Worm (Caenorhabditis elegans) whole organism, young adult: ENCODE measurements around the gene srw-118.

Source experiments
- B0336.3 ChIP-seq: fragments of 200-800 bp; sonication (Bioruptor generic); IDR thresholded peaks from 2 replicates; pipeline ENCODE4 v1.3.6; 2022; ENCODE audit warnings: missing genetic modification characterization, missing compliant biosample characterization
- C17E4.6 ChIP-seq: fragments of 200-800 bp; sonication (Bioruptor generic); IDR thresholded peaks from 2 replicates; pipeline ENCODE4 v1.3.6; 2022; ENCODE audit warnings: missing genetic modification reagents, missing genetic modification characterization, missing compliant biosample characterization
- F10E7.11 ChIP-seq: sonication (generic microtip); optimal IDR thresholded peaks from 2 replicates; lab custom pipeline; 2017; ENCODE audit warnings: mild to moderate bottlenecking, missing genetic modification characterization, moderate library complexity, missing compliant biosample characterization
- F22D6.2 ChIP-seq: sonication (generic microtip); optimal IDR thresholded peaks from 2 replicates; lab custom pipeline; 2016; ENCODE audit warnings: mild to moderate bottlenecking, missing genetic modification characterization, missing compliant biosample characterization
- F23B12.7 ChIP-seq: sonication (generic microtip); optimal IDR thresholded peaks from 2 replicates; lab custom pipeline; 2017; ENCODE audit warnings: missing genetic modification characterization, mild to moderate bottlenecking, missing compliant biosample characterization, antibody characterized with exemption, moderate library complexity; ENCODE audit not compliant: insufficient read depth
- F49E8.2 ChIP-seq: sonication (generic microtip); optimal IDR thresholded peaks from 3 replicates; lab custom pipeline; 2017; ENCODE audit warnings: missing genetic modification characterization, mild to moderate bottlenecking, missing compliant biosample characterization, antibody characterized with exemption, moderate library complexity; ENCODE audit not compliant: insufficient read depth
- F52B5.7 ChIP-seq: sonication (generic microtip); optimal IDR thresholded peaks from 2 replicates; lab custom pipeline; 2016; ENCODE audit warnings: mild to moderate bottlenecking, missing genetic modification characterization, missing compliant biosample characterization
- F55B11.4 ChIP-seq: sonication (generic microtip); optimal IDR thresholded peaks from 2 replicates; lab custom pipeline; 2016; ENCODE audit warnings: missing compliant biosample characterization, missing genetic modification characterization, borderline replicate concordance; ENCODE audit not compliant: insufficient read depth
- F57A8.1 ChIP-seq: fragments of 200-800 bp; sonication (Bioruptor generic); optimal IDR thresholded peaks from 2 replicates; lab custom pipeline; 2018; ENCODE audit warnings: mild to moderate bottlenecking, missing genetic modification characterization, moderate library complexity, missing compliant biosample characterization
- K12H6.12 ChIP-seq: fragments of 200-800 bp; sonication (Bioruptor generic); optimal IDR thresholded peaks from 2 replicates; lab custom pipeline; 2018; ENCODE audit warnings: mild to moderate bottlenecking, missing genetic modification characterization, missing compliant biosample characterization
- Y67H2A.10 ChIP-seq: fragments of 200-800 bp; sonication (Bioruptor generic); conservative IDR thresholded peaks from 2 replicates; pipeline ENCODE4 v1.3.6; 2022; ENCODE audit warnings: missing genetic modification reagents, missing genetic modification characterization, missing compliant biosample characterization
- ama-1 ChIP-seq, 3 experiments: fragments of 150-350 bp in 1 of 3; sonication (generic microtip) in 2 of 3; optimal IDR thresholded peaks; 2 replicates each; lab custom pipeline; 2014 to 2018; ENCODE audit warnings: missing biosample characterization in 2 of 3, missing genetic modification characterization in 2 of 3, missing genetic modification reagents in 2 of 3
- aptf-3 ChIP-seq: fragments of 200-800 bp; sonication (Bioruptor generic); IDR thresholded peaks from 2 replicates; pipeline ENCODE4 v1.3.6; 2022; ENCODE audit warnings: missing genetic modification characterization, missing compliant biosample characterization
- attf-3 ChIP-seq: fragments of 200-800 bp; sonication (Bioruptor generic); conservative IDR thresholded peaks from 2 replicates; pipeline ENCODE4 v1.3.6; 2022; ENCODE audit warnings: missing genetic modification reagents, missing genetic modification characterization, missing compliant biosample characterization
- ccch-3 ChIP-seq: fragments of 200-800 bp; sonication (Bioruptor generic); optimal IDR thresholded peaks from 2 replicates; lab custom pipeline; 2018; ENCODE audit warnings: mild to moderate bottlenecking, missing genetic modification characterization, missing compliant biosample characterization
- cebp-1 ChIP-seq, 2 experiments: fragments of 200-800 bp in 1 of 2; sonication (Bioruptor generic) in 1 of 2; sonication (generic microtip) in 1 of 2; IDR thresholded peaks in 1 of 2; optimal IDR thresholded peaks in 1 of 2; 2 replicates each; pipeline versions ENCODE4 v1.3.6 to Lab custom; 2017 to 2022; ENCODE audit warnings: missing compliant biosample characterization in 2 of 2, missing genetic modification characterization in 2 of 2, mild to moderate bottlenecking in 1 of 2, missing genetic modification reagents in 1 of 2, moderate library complexity in 1 of 2
- ceh-100 ChIP-seq: fragments of 200-800 bp; sonication (Bioruptor generic); IDR thresholded peaks from 2 replicates; pipeline ENCODE4 v1.3.6; 2022; ENCODE audit warnings: missing genetic modification reagents, missing genetic modification characterization, missing compliant biosample characterization
- ceh-40 ChIP-seq: fragments of 200-800 bp; sonication (Bioruptor generic); IDR thresholded peaks from 2 replicates; pipeline ENCODE4 v1.3.6; 2022; ENCODE audit warnings: missing genetic modification characterization, missing compliant biosample characterization
- ceh-79 ChIP-seq: sonication (generic microtip); optimal IDR thresholded peaks from 2 replicates; lab custom pipeline; 2017; ENCODE audit warnings: mild to moderate bottlenecking, missing genetic modification characterization, missing compliant biosample characterization
- egl-18 ChIP-seq: fragments of 200-800 bp; sonication (Bioruptor generic); IDR thresholded peaks from 2 replicates; pipeline ENCODE4 v1.3.6; 2022; ENCODE audit warnings: missing genetic modification reagents, missing genetic modification characterization, missing compliant biosample characterization
- egl-44 ChIP-seq: fragments of 200-800 bp; sonication (Bioruptor generic); IDR thresholded peaks from 2 replicates; pipeline ENCODE4 v1.3.6; 2022; ENCODE audit warnings: missing genetic modification reagents, missing genetic modification characterization, missing compliant biosample characterization
- hmg-20 ChIP-seq: fragments of 200-800 bp; sonication (Bioruptor generic); IDR thresholded peaks from 2 replicates; pipeline ENCODE4 v1.3.6; 2022; ENCODE audit warnings: missing genetic modification reagents, missing genetic modification characterization, missing compliant biosample characterization
- hrde-1 ChIP-seq: sonication (generic microtip); optimal IDR thresholded peaks from 2 replicates; lab custom pipeline; 2016; ENCODE audit warnings: missing genetic modification characterization, mild to moderate bottlenecking, missing compliant biosample characterization, moderate library complexity, missing genotype, missing genetic modification reagents, borderline replicate concordance
- let-526 ChIP-seq: fragments of 200-800 bp; sonication (Bioruptor generic); IDR thresholded peaks from 2 replicates; pipeline ENCODE4 v1.3.6; 2022; ENCODE audit warnings: missing genetic modification reagents, missing genetic modification characterization, missing compliant biosample characterization
- madf-6 ChIP-seq: fragments of 200-800 bp; sonication (Bioruptor generic); IDR thresholded peaks from 2 replicates; pipeline ENCODE4 v1.3.6; 2022; ENCODE audit warnings: missing genetic modification reagents, missing genetic modification characterization, missing compliant biosample characterization
- mel-28 ChIP-seq: sonication (generic microtip); optimal IDR thresholded peaks from 2 replicates; lab custom pipeline; 2016; ENCODE audit warnings: borderline replicate concordance, mild to moderate bottlenecking, missing genetic modification characterization, missing compliant biosample characterization
- nfya-2 ChIP-seq: fragments of 200-800 bp; sonication (Bioruptor generic); IDR thresholded peaks from 2 replicates; pipeline ENCODE4 v1.3.6; 2022; ENCODE audit warnings: missing genetic modification reagents, missing genetic modification characterization, missing compliant biosample characterization
- nhr-27 ChIP-seq: fragments of 200-800 bp; sonication (Bioruptor generic); optimal IDR thresholded peaks from 2 replicates; lab custom pipeline; 2018; ENCODE audit warnings: mild to moderate bottlenecking, missing genetic modification characterization, moderate library complexity, missing compliant biosample characterization
- nhr-80 ChIP-seq: sonication (generic microtip); optimal IDR thresholded peaks from 2 replicates; lab custom pipeline; 2016; ENCODE audit warnings: missing genetic modification characterization, missing compliant biosample characterization
- rcor-1 ChIP-seq: fragments of 200-800 bp; sonication (Bioruptor generic); IDR thresholded peaks from 2 replicates; pipeline ENCODE4 v1.3.6; 2022; ENCODE audit warnings: missing genetic modification reagents, missing genetic modification characterization, missing compliant biosample characterization
- rpc-1 ChIP-seq, 2 experiments: fragments of 150-350 bp in 1 of 2; sonication (generic microtip) in 1 of 2; optimal IDR thresholded peaks; 2 replicates each; lab custom pipeline; 2014 to 2018; ENCODE audit warnings: missing biosample characterization in 1 of 2, missing genetic modification characterization in 1 of 2, missing genetic modification reagents in 1 of 2, missing genotype in 1 of 2
- snpc-1.3 ChIP-seq: sonication (generic microtip); optimal IDR thresholded peaks from 2 replicates; lab custom pipeline; 2017; ENCODE audit warnings: missing genetic modification characterization, mild to moderate bottlenecking, missing compliant biosample characterization, antibody characterized with exemption, moderate library complexity, missing genotype, missing genetic modification reagents; ENCODE audit not compliant: insufficient read depth
- snpc-3.4 ChIP-seq: sonication (generic microtip); optimal IDR thresholded peaks from 2 replicates; lab custom pipeline; 2017; ENCODE audit warnings: missing genetic modification characterization, mild to moderate bottlenecking, missing compliant biosample characterization, antibody characterized with exemption, moderate library complexity, missing genotype, missing genetic modification reagents
- tlf-1 ChIP-seq: fragments of 200-800 bp; sonication (Bioruptor generic); optimal IDR thresholded peaks from 2 replicates; lab custom pipeline; 2018; ENCODE audit warnings: mild to moderate bottlenecking, missing genetic modification characterization, missing compliant biosample characterization
- unc-130 ChIP-seq: sonication (generic microtip); optimal IDR thresholded peaks from 2 replicates; lab custom pipeline; 2016; ENCODE audit warnings: missing genetic modification reagents, missing genetic modification characterization, missing compliant biosample characterization
- ztf-22 ChIP-seq: fragments of 200-800 bp; sonication (Bioruptor generic); optimal IDR thresholded peaks from 2 replicates; lab custom pipeline; 2018; ENCODE audit warnings: mild to moderate bottlenecking, missing genetic modification characterization, moderate library complexity, missing compliant biosample characterization
- ztf-28 ChIP-seq: fragments of 200-800 bp; sonication (Bioruptor generic); IDR thresholded peaks from 2 replicates; pipeline ENCODE4 v1.3.6; 2022; ENCODE audit warnings: missing genetic modification reagents, missing genetic modification characterization, missing compliant biosample characterization
- ztf-3 ChIP-seq: fragments of 200-800 bp; sonication (Bioruptor generic); optimal IDR thresholded peaks from 2 replicates; lab custom pipeline; 2018; ENCODE audit warnings: mild to moderate bottlenecking, missing genetic modification characterization, missing compliant biosample characterization

srw-118 gene

DNA sequence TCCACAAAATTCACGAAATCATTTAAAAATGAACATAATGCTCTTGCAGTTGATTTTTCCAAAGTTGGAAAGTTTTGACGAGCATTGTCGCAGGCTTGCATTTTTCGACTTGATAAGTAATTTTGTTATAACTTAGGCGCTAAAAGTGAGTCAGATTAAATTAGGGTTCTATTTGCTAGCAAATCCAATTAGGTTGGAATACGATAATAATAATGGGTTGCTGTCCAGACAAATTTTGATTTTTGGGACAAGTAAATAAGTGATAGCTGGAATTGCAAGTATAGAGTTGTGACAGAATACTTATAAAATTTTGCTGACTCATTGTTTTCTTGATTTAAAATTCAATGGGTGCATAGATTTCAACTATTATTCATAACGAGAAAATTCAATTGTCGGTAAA lies 26.1 kb upstream of the srw-118 start, which contains the start of gene srw-112:
Gene srw-112, minus strand, starts transcription at position 101 of the 400 bp plus-strand sequence.
- TF ChIP-seq K12H6.12 (tag; lab: Kevin White, UChicago) (no peak), ceh-100 (no peak), C17E4.6 (no peak), unc-130 (GFP tag; lab: Kevin White, UChicago) (no peak), F22D6.2 (tag; lab: Kevin White, UChicago) (no peak), F10E7.11 (tag; lab: Kevin White, UChicago) (no peak), madf-6 (GFP tag; lab: Robert Waterston, UW) (no peak)

DNA sequence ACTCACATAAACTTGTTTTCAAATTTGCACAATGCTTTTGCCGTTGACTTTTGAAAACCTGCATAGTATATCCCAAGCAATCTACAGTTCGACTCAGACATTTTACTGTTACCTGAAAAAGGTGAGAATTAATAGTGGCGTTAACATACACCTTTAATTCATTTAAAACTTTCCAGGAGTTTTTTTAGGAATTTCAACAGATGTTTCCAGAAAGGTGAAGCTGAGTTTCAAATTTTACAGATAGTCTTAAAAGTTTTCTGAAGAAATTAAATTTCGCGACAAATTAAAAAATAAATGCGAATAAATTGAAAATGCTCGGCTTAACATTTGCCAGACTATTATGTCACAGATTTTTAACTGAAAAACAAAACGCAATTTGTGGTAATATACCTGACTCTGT lies 19.9 kb upstream of the srw-118 start, which contains the start of gene srw-119:
Gene srw-119, minus strand, starts transcription at position 101 of the 400 bp plus-strand sequence.
- TF ChIP-seq F10E7.11 (tag; lab: Kevin White, UChicago) (no peak), let-526 (no peak), ztf-28 (GFP tag; lab: Robert Waterston, UW) (no peak), F52B5.7 (tag; lab: Kevin White, UChicago) (no peak), egl-18 (no peak), Y67H2A.10 (GFP tag; lab: Robert Waterston, UW) (no peak), ztf-3 (GFP tag; lab: Kevin White, UChicago) (no peak), F23B12.7 (no peak), egl-44 (no peak), F49E8.2 (no peak), rcor-1 (no peak), B0336.3 (GFP tag; lab: Robert Waterston, UW) (no peak), rpc-1 (optimal IDR thresholded peaks at IDR 0.05; lab: Kevin White, UChicago) (no peak), rpc-1 (tag; optimal IDR thresholded peaks at IDR 0.05; lab: Kevin White, UChicago) (no peak), ztf-22 (GFP tag; lab: Kevin White, UChicago) (no peak), hrde-1 (tag; lab: Kevin White, UChicago) (no peak), nhr-80 (tag; lab: Kevin White, UChicago) (no peak), tlf-1 (GFP tag; lab: Kevin White, UChicago) (no peak), nhr-27 (tag; lab: Kevin White, UChicago) (no peak), hmg-20 (GFP tag; lab: Robert Waterston, UW) (no peak), snpc-1.3 (tag; lab: Kevin White, UChicago) (no peak)

DNA sequence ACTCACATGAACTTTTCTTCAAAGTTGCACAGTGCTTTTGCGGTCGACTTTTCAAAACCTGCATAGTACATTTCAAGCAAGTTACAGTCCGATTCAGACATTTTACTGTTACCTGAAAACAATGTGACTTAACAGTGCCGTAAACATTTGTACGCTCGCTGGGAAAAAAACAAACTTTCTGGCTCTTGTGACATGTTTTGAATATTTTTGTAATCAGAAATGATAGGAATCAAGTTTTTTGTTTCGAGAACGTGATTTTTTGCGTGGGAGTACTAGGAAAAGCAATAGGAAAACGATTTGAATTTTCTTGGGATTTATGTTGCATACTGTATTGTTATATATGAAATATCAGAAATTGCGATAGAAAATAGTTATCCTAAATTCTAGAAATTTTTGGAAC lies 16.2 kb upstream of the srw-118 start, which contains the start of gene srw-120:
Gene srw-120, minus strand, starts transcription at position 101 of the 400 bp plus-strand sequence.
- TF ChIP-seq F55B11.4 (tag; lab: Kevin White, UChicago) (no peak), ama-1 (optimal IDR thresholded peaks at IDR 0.05; lab: Kevin White, UChicago) (no peak), ama-1 (GFP tag; optimal IDR thresholded peaks at IDR 0.05; lab: Kevin White, UChicago) (no peak), snpc-3.4 (tag; lab: Kevin White, UChicago) (no peak), madf-6 (GFP tag; lab: Robert Waterston, UW) (no peak), ceh-79 (tag; lab: Kevin White, UChicago) (no peak), mel-28 (tag; lab: Kevin White, UChicago) (no peak), snpc-1.3 (tag; lab: Kevin White, UChicago) (no peak), ceh-40 (GFP tag; lab: Robert Waterston, UW) (no peak), aptf-3 (no peak), cebp-1 (GFP tag; IDR thresholded peaks at IDR 0.05; lab: Robert Waterston, UW) (no peak), cebp-1 (tag; optimal IDR thresholded peaks at IDR 0.05; lab: Kevin White, UChicago) (no peak), nfya-2 (GFP tag; lab: Robert Waterston, UW) (no peak), attf-3 (GFP tag; lab: Robert Waterston, UW) (no peak), ccch-3 (GFP tag; lab: Kevin White, UChicago) (no peak), F57A8.1 (GFP tag; lab: Kevin White, UChicago) (no peak)
